Fruit fly (Drosophila melanogaster): ENCODE data around the gene ema.

The ema gene

DNA sequence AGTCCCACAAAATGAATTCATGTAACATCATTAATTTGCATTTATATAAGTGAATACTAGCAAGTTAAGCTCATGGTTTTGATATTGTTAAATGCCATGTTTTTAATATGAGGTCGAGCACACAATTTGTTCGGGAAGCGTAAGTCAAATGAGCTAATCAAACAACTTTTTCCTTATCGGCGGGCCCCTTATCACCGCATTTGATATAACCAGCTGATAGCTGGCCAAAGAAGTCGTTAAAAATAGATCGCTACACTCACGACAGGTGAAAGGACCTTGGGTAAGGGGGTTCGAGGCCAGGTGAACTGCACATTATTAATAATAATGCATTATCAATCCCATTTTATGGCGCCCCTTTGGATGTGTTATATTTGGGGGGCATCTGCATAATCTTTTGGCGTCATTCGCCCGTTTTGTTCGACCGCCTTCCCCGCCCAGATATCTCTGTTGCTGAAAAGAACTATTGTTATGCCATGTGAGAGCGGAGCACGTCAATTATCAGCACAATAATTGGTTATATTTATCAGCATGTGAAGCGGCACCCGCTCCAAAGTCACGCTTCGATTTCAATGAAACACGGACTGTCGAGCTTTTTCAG is 6.1 kb upstream of the ema start:
- TF ChIP-seq tj (GFP tag; optimal IDR thresholded peaks at IDR 0.05) (no peak), CG7101 (tag; optimal IDR thresholded peaks at IDR 0.05) (no peak), kay (GFP tag; ENCODE audit: borderline replicate concordance) (peak; percentile 69), ovo (GFP tag; optimal IDR thresholded peaks at IDR 0.05) (no peak), cic (GFP tag; optimal IDR thresholded peaks at IDR 0.05) (peak; percentile 7)

DNA sequence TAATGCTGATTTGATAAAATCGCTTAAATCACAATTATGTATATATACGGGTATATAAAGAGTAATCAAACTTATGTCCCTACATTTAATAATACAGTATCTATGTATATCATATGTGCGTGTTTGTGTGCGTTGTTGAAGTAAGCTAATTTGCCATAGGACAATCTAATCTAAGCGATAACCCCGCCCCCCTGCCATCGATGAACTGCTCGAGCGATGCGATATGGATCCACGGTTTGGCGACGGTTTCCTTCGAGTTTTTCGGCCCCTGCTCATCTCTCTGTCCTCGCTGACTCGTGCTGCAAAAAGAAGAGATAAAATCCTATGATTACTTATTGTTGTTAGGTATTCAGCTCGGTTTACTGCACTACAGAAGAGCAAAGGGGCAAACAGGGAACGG is 5.4 kb upstream of the ema start:
- TF ChIP-seq Clk (GFP tag; optimal IDR thresholded peaks at IDR 0.05): no peak
- TF ChIP-seq cic (GFP tag; optimal IDR thresholded peaks at IDR 0.05): no peak
- no peak for TF ChIP-seq CG7101 (tag; optimal IDR thresholded peaks at IDR 0.05)
- no peak for TF ChIP-seq toe (GFP tag; optimal IDR thresholded peaks at IDR 0.05)
- no peak for TF ChIP-seq cnc (optimal IDR thresholded peaks at IDR 0.05)
- no peak for TF ChIP-seq CG12768 (GFP tag; optimal IDR thresholded peaks at IDR 0.05)
- no peak for TF ChIP-seq Mnt (GFP tag; optimal IDR thresholded peaks at IDR 0.05)
- no peak for TF ChIP-seq CG11617 (GFP tag; optimal IDR thresholded peaks at IDR 0.05)
- TF ChIP-seq CG14711 (tag; optimal IDR thresholded peaks at IDR 0.05): no peak
- no peak for TF ChIP-seq Hr96 (GFP tag; optimal IDR thresholded peaks at IDR 0.05)
- no peak for TF ChIP-seq CG5204 (GFP tag; optimal IDR thresholded peaks at IDR 0.05)
- no peak for TF ChIP-seq tj (GFP tag; optimal IDR thresholded peaks at IDR 0.05)
- TF ChIP-seq bab1 (GFP tag; optimal IDR thresholded peaks at IDR 0.05): no peak
- TF ChIP-seq CG1620 (GFP tag; optimal IDR thresholded peaks at IDR 0.05): no peak
- TF ChIP-seq CG33017 (tag; optimal IDR thresholded peaks at IDR 0.05): no peak

DNA sequence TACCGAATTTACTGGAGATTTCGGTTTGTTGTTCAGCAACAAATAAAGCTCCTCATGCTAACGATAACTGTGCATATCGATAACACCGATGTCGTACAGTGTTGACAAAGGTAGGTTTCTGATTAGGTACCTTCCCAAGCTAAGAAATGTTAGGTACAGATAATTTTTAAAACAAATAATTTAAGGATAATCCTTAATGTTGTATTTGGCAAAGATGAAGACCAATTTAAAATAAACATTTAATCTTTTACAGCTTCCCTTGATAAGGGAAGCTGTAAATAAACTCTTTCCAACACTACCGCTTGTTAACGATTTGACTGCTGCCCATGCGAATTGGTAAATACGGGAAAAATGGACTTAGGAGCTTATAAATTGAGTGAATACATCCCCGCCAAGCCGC is 1.5 kb upstream of the ema start, which contains the start of the genes Ttc1 and CG14882:
TSS of gene Ttc1 (minus strand) at position 71 of the 400 bp plus-strand sequence.
TSS of gene CG14882 (plus strand) at position 271 of the 400 bp plus-strand sequence.
- TF ChIP-seq toe (GFP tag; optimal IDR thresholded peaks at IDR 0.05) (peak; percentile 81), Hr96 (GFP tag; optimal IDR thresholded peaks at IDR 0.05) (no peak), CG7045 (GFP tag; optimal IDR thresholded peaks at IDR 0.05) (peak; percentile 82), Crg-1 (GFP tag; optimal IDR thresholded peaks at IDR 0.05) (peak; percentile 89), kay (GFP tag; ENCODE audit: borderline replicate concordance) (no peak), CG33017 (tag; optimal IDR thresholded peaks at IDR 0.05) (peak; percentile 89), cic (GFP tag; optimal IDR thresholded peaks at IDR 0.05) (peak; percentile 39), CG1620 (GFP tag; optimal IDR thresholded peaks at IDR 0.05) (peak; percentile 79), ovo (GFP tag; optimal IDR thresholded peaks at IDR 0.05) (peak; percentile 25), tj (GFP tag; optimal IDR thresholded peaks at IDR 0.05) (peak; percentile 45), cnc (optimal IDR thresholded peaks at IDR 0.05) (no peak), CG12768 (GFP tag; optimal IDR thresholded peaks at IDR 0.05) (peak; percentile 87), Clk (GFP tag; optimal IDR thresholded peaks at IDR 0.05) (peak; percentile 66), Mnt (GFP tag; optimal IDR thresholded peaks at IDR 0.05) (peak; percentile 88), pad (GFP tag; optimal IDR thresholded peaks at IDR 0.05) (peak; percentile 73), bab1 (GFP tag; optimal IDR thresholded peaks at IDR 0.05) (peak; percentile 88), CG11617 (GFP tag; optimal IDR thresholded peaks at IDR 0.05) (peak; percentile 87), CG7101 (tag; optimal IDR thresholded peaks at IDR 0.05) (peak; percentile 91), CG14711 (tag; optimal IDR thresholded peaks at IDR 0.05) (peak; percentile 79), CG5204 (GFP tag; optimal IDR thresholded peaks at IDR 0.05) (no peak)

DNA sequence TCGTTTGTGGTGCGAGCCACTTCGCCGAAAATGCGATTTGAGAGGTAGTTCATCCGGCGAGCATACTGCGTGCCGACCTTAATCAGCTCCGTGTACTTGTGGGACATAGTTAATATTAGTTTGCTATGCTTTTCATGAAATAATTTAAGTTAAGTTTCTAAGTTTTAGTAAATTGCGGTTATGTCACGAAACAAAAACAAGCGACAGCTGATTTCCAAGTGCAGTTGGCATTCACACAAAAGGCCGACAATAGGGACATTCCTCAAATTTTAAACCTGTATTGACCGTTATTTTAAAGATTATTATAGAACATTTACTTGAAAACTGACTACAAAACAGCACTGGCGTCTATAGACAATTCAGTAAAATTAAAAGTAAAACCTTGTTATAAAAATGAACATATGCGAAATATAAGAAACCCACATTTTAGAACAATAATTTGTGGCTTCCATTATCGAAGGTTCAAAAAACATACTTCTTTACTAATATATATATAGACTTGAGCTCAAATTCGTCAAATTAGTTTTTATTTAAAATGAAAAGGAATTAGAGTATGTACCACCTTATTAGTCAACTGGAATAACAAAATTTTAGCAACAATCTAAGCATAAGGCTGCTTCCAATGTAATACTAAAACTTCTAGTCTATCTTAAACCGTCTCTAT is 5.0 kb downstream of the ema start, which contains the start of gene mRpS33:
TSS of gene mRpS33 (minus strand) at position 224 of the 664 bp plus-strand sequence.
- no peak for TF ChIP-seq kay (GFP tag; ENCODE audit: borderline replicate concordance)
- TF ChIP-seq CG7045 (GFP tag; optimal IDR thresholded peaks at IDR 0.05): no peak
- no peak for TF ChIP-seq bab1 (GFP tag; optimal IDR thresholded peaks at IDR 0.05)
- TF ChIP-seq CG5204 (GFP tag; optimal IDR thresholded peaks at IDR 0.05): no peak
- no peak for TF ChIP-seq Clk (GFP tag; optimal IDR thresholded peaks at IDR 0.05)
- TF ChIP-seq CG7101 (tag; optimal IDR thresholded peaks at IDR 0.05): no peak
- no peak for TF ChIP-seq CG14711 (tag; optimal IDR thresholded peaks at IDR 0.05)
- TF ChIP-seq ovo (GFP tag; optimal IDR thresholded peaks at IDR 0.05): no peak
- TF ChIP-seq toe (GFP tag; optimal IDR thresholded peaks at IDR 0.05): no peak
- TF ChIP-seq cnc (optimal IDR thresholded peaks at IDR 0.05): no peak
- TF ChIP-seq CG11617 (GFP tag; optimal IDR thresholded peaks at IDR 0.05): no peak
- TF ChIP-seq cic (GFP tag; optimal IDR thresholded peaks at IDR 0.05): no peak
- TF ChIP-seq Hr96 (GFP tag; optimal IDR thresholded peaks at IDR 0.05): no peak
- TF ChIP-seq CG33017 (tag; optimal IDR thresholded peaks at IDR 0.05): no peak
- no peak for TF ChIP-seq Mnt (GFP tag; optimal IDR thresholded peaks at IDR 0.05)
- no peak for TF ChIP-seq tj (GFP tag; optimal IDR thresholded peaks at IDR 0.05)
- no peak for TF ChIP-seq Crg-1 (GFP tag; optimal IDR thresholded peaks at IDR 0.05)
- no peak for TF ChIP-seq pad (GFP tag; optimal IDR thresholded peaks at IDR 0.05)

DNA sequence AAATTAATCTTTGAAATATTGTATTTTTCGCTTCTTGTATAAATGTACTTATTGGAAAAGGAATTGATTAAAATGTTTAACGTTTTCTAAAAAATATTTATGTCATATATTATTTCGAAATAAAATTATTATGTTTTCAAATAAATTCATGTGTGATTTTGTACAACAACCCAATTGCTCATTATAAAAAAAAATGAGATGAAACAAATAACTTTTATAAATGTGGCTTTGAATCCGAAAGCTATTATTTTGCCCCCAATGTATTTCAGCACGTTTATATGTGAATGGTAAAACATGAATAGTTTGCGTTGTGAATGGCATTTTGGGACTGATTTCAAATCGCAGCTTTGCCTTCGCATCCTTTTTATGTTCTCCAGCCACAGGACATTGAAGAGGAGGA is 6.9 kb downstream of the ema start, which contains the start of gene CG14881:
TSS of gene CG14881 (plus strand) at position 301 of the 400 bp plus-strand sequence.
- TF ChIP-seq Clk (GFP tag; optimal IDR thresholded peaks at IDR 0.05) (no peak), CG5204 (GFP tag; optimal IDR thresholded peaks at IDR 0.05) (no peak), CG1620 (GFP tag; optimal IDR thresholded peaks at IDR 0.05) (no peak), CG14711 (tag; optimal IDR thresholded peaks at IDR 0.05) (no peak), cnc (optimal IDR thresholded peaks at IDR 0.05) (no peak)

DNA sequence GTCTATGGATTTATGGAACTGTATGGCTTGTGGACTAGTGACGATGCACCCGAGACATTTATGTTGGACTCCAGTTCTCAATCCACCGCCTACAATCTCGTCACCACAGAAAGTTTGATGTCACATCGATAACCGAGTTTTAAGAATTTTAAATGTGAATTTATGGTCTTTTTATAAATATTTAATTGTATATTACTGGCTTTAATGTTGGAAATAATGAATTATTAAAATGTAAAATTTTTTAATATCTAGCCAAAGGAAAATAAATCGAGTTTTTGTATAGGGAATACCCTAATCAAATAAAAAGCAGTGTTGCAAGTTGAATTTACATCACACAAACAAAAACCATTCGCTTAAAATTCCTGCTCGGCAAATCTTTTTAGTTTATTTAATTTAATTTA is 8.8 kb downstream of the ema start, which contains the start of gene Fntb:
TSS of gene Fntb (plus strand) at position 334 of the 401 bp plus-strand sequence.
- TF ChIP-seq kay (GFP tag; ENCODE audit: borderline replicate concordance): peak; percentile 97
- TF ChIP-seq toe (GFP tag; optimal IDR thresholded peaks at IDR 0.05): peak; percentile 55
- peak; percentile 81 for TF ChIP-seq CG33017 (tag; optimal IDR thresholded peaks at IDR 0.05)
- no peak for TF ChIP-seq CG5204 (GFP tag; optimal IDR thresholded peaks at IDR 0.05)
- peak; percentile 76 for TF ChIP-seq CG14711 (tag; optimal IDR thresholded peaks at IDR 0.05)
- TF ChIP-seq CG12768 (GFP tag; optimal IDR thresholded peaks at IDR 0.05): peak; percentile 62
- TF ChIP-seq Clk (GFP tag; optimal IDR thresholded peaks at IDR 0.05): no peak
- TF ChIP-seq CG11617 (GFP tag; optimal IDR thresholded peaks at IDR 0.05): peak; percentile 64
- TF ChIP-seq Hr96 (GFP tag; optimal IDR thresholded peaks at IDR 0.05): no peak
- TF ChIP-seq Crg-1 (GFP tag; optimal IDR thresholded peaks at IDR 0.05): peak; percentile 5
- TF ChIP-seq bab1 (GFP tag; optimal IDR thresholded peaks at IDR 0.05): peak; percentile 75
- no peak for TF ChIP-seq cnc (optimal IDR thresholded peaks at IDR 0.05)
- TF ChIP-seq pad (GFP tag; optimal IDR thresholded peaks at IDR 0.05): peak; percentile 56
- peak; percentile 45 for TF ChIP-seq CG7045 (GFP tag; optimal IDR thresholded peaks at IDR 0.05)
- no peak for TF ChIP-seq ovo (GFP tag; optimal IDR thresholded peaks at IDR 0.05)
- TF ChIP-seq cic (GFP tag; optimal IDR thresholded peaks at IDR 0.05): no peak
- TF ChIP-seq CG1620 (GFP tag; optimal IDR thresholded peaks at IDR 0.05): peak; percentile 43
- TF ChIP-seq CG7101 (tag; optimal IDR thresholded peaks at IDR 0.05): peak; percentile 85
- peak; percentile 56 for TF ChIP-seq Mnt (GFP tag; optimal IDR thresholded peaks at IDR 0.05)
- TF ChIP-seq tj (GFP tag; optimal IDR thresholded peaks at IDR 0.05): peak; percentile 29

All from whole organism, adult.